Fruit fly (Drosophila melanogaster) whole organism, embryonic: ENCODE data around the gene gammaTub37C.

Experiments
- CG11093 ChIP-seq: fragments of 200-800 bp; sonication (Bioruptor generic); IDR thresholded peaks from 3 replicates; pipeline ENCODE4 v1.3.6; 2022; ENCODE audit warnings: missing biosample characterization, missing genetic modification characterization
- CG11504 ChIP-seq: fragments of 200-800 bp; sonication (Bioruptor generic); optimal IDR thresholded peaks from 3 replicates; lab custom pipeline; 2019; ENCODE audit warnings: missing biosample characterization, mild to moderate bottlenecking, missing genetic modification characterization, moderate library complexity
- CG11560 ChIP-seq: fragments of 200-800 bp; sonication (Bioruptor generic); IDR thresholded peaks from 3 replicates; pipeline ENCODE4 v1.3.6; 2022; ENCODE audit warnings: missing biosample characterization, missing genetic modification characterization
- CG12391 ChIP-seq: fragments of 200-800 bp; sonication (Bioruptor generic); optimal IDR thresholded peaks from 3 replicates; lab custom pipeline; 2018; ENCODE audit warnings: missing biosample characterization, mild to moderate bottlenecking, missing genetic modification characterization, moderate library complexity
- CG14050 ChIP-seq: fragments of 200-800 bp; sonication (Bioruptor generic); IDR thresholded peaks from 3 replicates; pipeline ENCODE4 v1.3.6; 2022; ENCODE audit warnings: missing biosample characterization, missing genetic modification characterization
- CG14441 ChIP-seq: fragments of 200-800 bp; sonication (Bioruptor generic); IDR thresholded peaks from 2 replicates; pipeline ENCODE4 v1.3.6; 2022; ENCODE audit warnings: missing biosample characterization, missing genetic modification characterization
- CG15269 ChIP-seq: fragments of 200-800 bp; sonication (Bioruptor generic); optimal IDR thresholded peaks from 2 replicates; lab custom pipeline; 2018; ENCODE audit warnings: missing biosample characterization, mild to moderate bottlenecking, missing genetic modification characterization, moderate library complexity
- CG16863 ChIP-seq: fragments of 200-800 bp; sonication (Bioruptor generic); optimal IDR thresholded peaks from 3 replicates; lab custom pipeline; 2016; ENCODE audit warnings: missing biosample characterization, missing genetic modification characterization
- CG2889 ChIP-seq: fragments of 200-800 bp; sonication (Bioruptor generic); IDR thresholded peaks from 3 replicates; pipeline ENCODE4 v1.3.6; 2022; ENCODE audit warnings: missing biosample characterization, missing genetic modification characterization
- CG3281 ChIP-seq: fragments of 200-800 bp; sonication (Bioruptor generic); optimal IDR thresholded peaks from 3 replicates; lab custom pipeline; 2017; ENCODE audit warnings: missing biosample characterization, mild to moderate bottlenecking, missing genetic modification characterization
- CG4404 ChIP-seq: fragments of 200-800 bp; sonication (Bioruptor generic); IDR thresholded peaks from 2 replicates; pipeline ENCODE4 v1.3.6; 2022; ENCODE audit warnings: missing biosample characterization, missing genetic modification characterization
- CG8290 ChIP-seq, 3 experiments: fragments of 200-800 bp; sonication (Bioruptor generic); optimal IDR thresholded peaks; 2 replicates each; lab custom pipeline; 2016 to 2019; ENCODE audit warnings: missing biosample characterization in 3 of 3, missing genetic modification characterization in 3 of 3, mild to moderate bottlenecking in 2 of 3, moderate library complexity in 1 of 3
- D ChIP-seq, 2 experiments: fragments of 200-800 bp in 1 of 2; fragments of >200 bp in 1 of 2; sonication (Bioruptor generic) in 1 of 2; optimal IDR thresholded peaks; 2 replicates in 1 of 2; 3 replicates in 1 of 2; lab custom pipeline; 2017; ENCODE audit warnings: mild to moderate bottlenecking in 1 of 2, missing biosample characterization in 1 of 2, missing genetic modification characterization in 1 of 2, missing genetic modification reagents in 1 of 2
- D19B ChIP-seq: fragments of 200-800 bp; sonication (Bioruptor generic); optimal IDR thresholded peaks from 2 replicates; lab custom pipeline; 2017; ENCODE audit warnings: missing biosample characterization, mild to moderate bottlenecking, missing genetic modification characterization
- Dek ChIP-seq: fragments of 200-800 bp; sonication (Bioruptor generic); optimal IDR thresholded peaks from 3 replicates; lab custom pipeline; 2019; ENCODE audit warnings: missing biosample characterization, mild to moderate bottlenecking, missing genetic modification characterization, moderate library complexity
- ERR ChIP-seq: fragments of 200-800 bp; sonication (Bioruptor generic); optimal IDR thresholded peaks from 2 replicates; lab custom pipeline; 2016; ENCODE audit warnings: missing biosample characterization, missing genetic modification characterization
- HLH3B ChIP-seq: fragments of 200-800 bp; sonication (Bioruptor generic); IDR thresholded peaks from 2 replicates; pipeline ENCODE4 v1.3.6; 2022; ENCODE audit warnings: missing biosample characterization, missing genetic modification characterization
- Hr3 ChIP-seq: fragments of 200-800 bp; sonication (Bioruptor generic); optimal IDR thresholded peaks from 3 replicates; lab custom pipeline; 2016; ENCODE audit warnings: missing biosample characterization, missing genetic modification characterization
- Hr51 ChIP-seq, 2 experiments: fragments of 200-800 bp; sonication (Bioruptor generic); optimal IDR thresholded peaks; 2 replicates in 1 of 2; 3 replicates in 1 of 2; lab custom pipeline; 2016 to 2018; ENCODE audit warnings: missing biosample characterization in 2 of 2, missing genetic modification characterization in 2 of 2, mild to moderate bottlenecking in 1 of 2, moderate library complexity in 1 of 2
- Kr ChIP-seq: fragments of 200-800 bp; sonication (Bioruptor generic); optimal IDR thresholded peaks from 2 replicates; lab custom pipeline; 2017; ENCODE audit warnings: missing biosample characterization, mild to moderate bottlenecking, missing genetic modification characterization
- MBD-R2 ChIP-seq: fragments of 200-800 bp; sonication (Bioruptor generic); IDR thresholded peaks from 2 replicates; pipeline ENCODE4 v1.3.6; 2022; ENCODE audit warnings: missing biosample characterization, missing genetic modification characterization
- Max ChIP-seq: fragments of 200-800 bp; sonication (Bioruptor generic); optimal IDR thresholded peaks from 2 replicates; lab custom pipeline; 2016; ENCODE audit warnings: missing biosample characterization, mild to moderate bottlenecking, missing genetic modification characterization
- Med ChIP-seq: fragments of 200-800 bp; sonication (Bioruptor generic); peaks from one replicate; lab custom pipeline; 2016; ENCODE audit warnings: missing biosample characterization, missing genetic modification characterization, mild to moderate bottlenecking, inconsistent platforms, moderate library complexity
- Mrtf ChIP-seq: fragments of 200-800 bp; sonication (Bioruptor generic); IDR thresholded peaks from 3 replicates; pipeline ENCODE4 v1.3.6; 2022; ENCODE audit warnings: missing biosample characterization, missing genetic modification characterization
- Oli ChIP-seq: fragments of 200-800 bp; sonication (Bioruptor generic); optimal IDR thresholded peaks from 2 replicates; lab custom pipeline; 2018; ENCODE audit warnings: missing biosample characterization, mild to moderate bottlenecking, missing genetic modification characterization, moderate library complexity
- Ptx1 ChIP-seq: fragments of 200-800 bp; sonication (Bioruptor generic); IDR thresholded peaks from 2 replicates; pipeline ENCODE4 v1.3.6; 2022; ENCODE audit warnings: missing biosample characterization, missing genetic modification characterization
- Sox102F ChIP-seq: fragments of 200-800 bp; sonication (Bioruptor generic); optimal IDR thresholded peaks from 2 replicates; lab custom pipeline; 2018; ENCODE audit warnings: missing biosample characterization, mild to moderate bottlenecking, missing genetic modification characterization, moderate library complexity
- bcd ChIP-seq: fragments of 200-800 bp; sonication (Bioruptor generic); optimal IDR thresholded peaks from 2 replicates; lab custom pipeline; 2017; ENCODE audit warnings: missing biosample characterization, mild to moderate bottlenecking, missing genetic modification characterization
- btn ChIP-seq: fragments of 200-800 bp; sonication (Bioruptor generic); optimal IDR thresholded peaks from 2 replicates; lab custom pipeline; 2016; ENCODE audit warnings: missing biosample characterization, missing genetic modification characterization
- dmrt99B ChIP-seq: fragments of 200-800 bp; sonication (Bioruptor generic); optimal IDR thresholded peaks from 2 replicates; lab custom pipeline; 2018; ENCODE audit warnings: missing biosample characterization, mild to moderate bottlenecking, missing genetic modification characterization, moderate library complexity
- fd64A ChIP-seq: fragments of 200-800 bp; sonication (Bioruptor generic); optimal IDR thresholded peaks from 3 replicates; lab custom pipeline; 2018; ENCODE audit warnings: missing biosample characterization, mild to moderate bottlenecking, missing genetic modification characterization
- gem ChIP-seq: fragments of 200-800 bp; sonication (Bioruptor generic); optimal IDR thresholded peaks from 2 replicates; lab custom pipeline; 2019; ENCODE audit warnings: missing biosample characterization, mild to moderate bottlenecking, missing genetic modification characterization, moderate library complexity
- grau ChIP-seq: fragments of 200-800 bp; optimal IDR thresholded peaks from 3 replicates; lab custom pipeline; 2019; ENCODE audit warnings: missing biosample characterization, mild to moderate bottlenecking, missing genetic modification characterization, moderate library complexity
- gro ChIP-seq: fragments of 200-800 bp; sonication (Bioruptor generic); optimal IDR thresholded peaks from 2 replicates; lab custom pipeline; 2016; ENCODE audit warnings: missing biosample characterization, missing genetic modification characterization
- h ChIP-seq: fragments of >200 bp; optimal IDR thresholded peaks from 2 replicates; lab custom pipeline; 2017
- lab ChIP-seq: fragments of 200-800 bp; sonication (Bioruptor generic); optimal IDR thresholded peaks from 3 replicates; lab custom pipeline; 2017; ENCODE audit warnings: missing biosample characterization, missing genetic modification characterization, mild to moderate bottlenecking, moderate library complexity, missing genetic modification reagents
- lilli ChIP-seq: fragments of 200-800 bp; sonication (Bioruptor generic); optimal IDR thresholded peaks from 3 replicates; lab custom pipeline; 2016; ENCODE audit warnings: missing biosample characterization, missing genetic modification characterization
- pan ChIP-seq, 4 experiments: fragments of >200 bp in 3 of 4; fragments of 200-800 bp in 1 of 4; sonication (Bioruptor generic) in 1 of 4; optimal IDR thresholded peaks in 3 of 4; IDR thresholded peaks in 1 of 4; 2 replicates each; pipeline versions ENCODE4 v1.3.6 to Lab custom; 2017 to 2022; ENCODE audit warnings: missing biosample characterization in 2 of 4, missing genetic modification characterization in 2 of 4, mixed read lengths in 1 of 4
- pho ChIP-seq: fragments of 200-800 bp; sonication (Bioruptor generic); optimal IDR thresholded peaks from 2 replicates; lab custom pipeline; 2016; ENCODE audit warnings: missing biosample characterization, missing genetic modification characterization
- prd ChIP-seq, 3 experiments: fragments of >200 bp in 2 of 3; fragments of 200-800 bp in 1 of 3; sonication (Bioruptor generic) in 1 of 3; optimal IDR thresholded peaks in 2 of 3; IDR thresholded peaks in 1 of 3; 2 replicates in 2 of 3; 3 replicates in 1 of 3; pipeline versions ENCODE4 v1.3.6 to Lab custom; 2017 to 2022; ENCODE audit warnings: missing biosample characterization in 1 of 3, missing genetic modification characterization in 1 of 3
- row ChIP-seq: fragments of 200-800 bp; sonication (Bioruptor generic); IDR thresholded peaks from 3 replicates; pipeline ENCODE4 v1.3.6; 2022; ENCODE audit warnings: missing biosample characterization, missing genetic modification characterization
- seq ChIP-seq: fragments of 200-800 bp; sonication (Bioruptor generic); IDR thresholded peaks from 2 replicates; pipeline ENCODE4 v1.3.6; 2022; ENCODE audit warnings: missing biosample characterization, missing genetic modification characterization
- slbo ChIP-seq: fragments of 200-800 bp; sonication (Bioruptor generic); IDR thresholded peaks from 2 replicates; pipeline ENCODE4 v1.3.6; 2022; ENCODE audit warnings: missing biosample characterization, missing genetic modification characterization
- sug ChIP-seq: fragments of 200-800 bp; optimal IDR thresholded peaks from 2 replicates; lab custom pipeline; 2019; ENCODE audit warnings: missing biosample characterization, mild to moderate bottlenecking, missing genetic modification characterization, moderate library complexity
- tx ChIP-seq: fragments of 200-800 bp; sonication (Bioruptor generic); optimal IDR thresholded peaks from 2 replicates; lab custom pipeline; 2016; ENCODE audit warnings: missing biosample characterization, missing genetic modification characterization
- zfh2 ChIP-seq: fragments of 200-800 bp; sonication (Bioruptor generic); optimal IDR thresholded peaks from 2 replicates; lab custom pipeline; 2016; ENCODE audit warnings: missing biosample characterization, missing genetic modification characterization

gammaTub37C gene

DNA sequence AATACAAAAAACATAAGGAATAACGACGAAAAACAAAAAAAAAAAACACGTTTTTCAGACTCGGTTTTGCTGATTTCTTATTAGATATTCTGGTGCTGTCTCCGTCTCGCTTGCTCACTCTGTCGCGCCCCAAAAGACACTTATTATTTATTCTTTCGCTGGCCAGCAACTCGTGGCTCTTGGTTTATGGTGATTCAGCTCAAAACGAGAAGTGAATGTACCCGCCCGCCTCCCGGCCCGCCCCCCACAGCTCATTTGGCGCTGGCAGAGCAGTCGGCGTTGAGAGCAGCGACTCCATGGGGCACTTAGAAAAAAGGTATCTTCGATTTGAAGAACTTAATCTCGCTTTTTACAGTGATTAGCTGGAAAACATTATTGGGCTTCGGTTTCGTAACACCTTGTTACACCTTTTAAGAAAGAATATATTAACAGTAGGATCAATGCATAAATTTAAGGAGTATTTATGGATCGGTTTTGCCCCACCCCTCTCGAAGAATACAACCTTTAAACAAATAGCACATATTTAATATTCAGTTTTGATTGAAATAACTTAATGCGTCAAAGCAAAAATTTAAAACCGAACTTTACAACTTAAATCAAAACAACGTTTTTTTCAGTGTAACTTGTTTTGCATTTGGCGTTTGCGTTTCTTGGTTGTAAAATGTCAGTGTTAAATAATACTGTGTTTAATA lies 43.9 kb downstream of the gammaTub37C start (continued):
- TF ChIP-seq pan (optimal IDR thresholded peaks at IDR 0.05; lab: Kevin White, UChicago), result no peak
- peak in 1 of 2 experiments; percentile 44 for TF ChIP-seq pan (GFP tag; optimal IDR thresholded peaks at IDR 0.05 in 1 of 2, IDR thresholded peaks at IDR 0.05 in 1 of 2)
- TF ChIP-seq sug (tag; lab: Kevin White, UChicago), result peak; percentile 67
- peak; percentile 58 for TF ChIP-seq Sox102F (GFP tag; lab: Kevin White, UChicago)
- peak; percentile 84 for TF ChIP-seq Oli (tag; lab: Kevin White, UChicago)

DNA sequence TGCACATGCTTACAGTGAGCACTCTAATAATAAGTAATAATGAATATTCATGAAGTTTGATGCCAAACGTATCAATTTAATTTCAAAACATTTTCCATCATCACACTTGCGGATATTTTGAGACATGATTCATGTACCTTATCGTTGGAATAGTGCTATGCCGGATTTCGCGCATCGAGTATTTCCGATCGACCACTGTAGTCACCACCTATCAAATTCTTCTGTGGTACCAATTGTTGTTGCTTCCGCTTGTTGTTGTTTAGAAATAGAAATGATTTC lies 44.6 kb downstream of the gammaTub37C start:
- peak; percentile 1 for TF ChIP-seq Oli (tag; lab: Kevin White, UChicago)
- TF ChIP-seq Max (GFP tag; lab: Kevin White, UChicago), result peak; percentile 27
- TF ChIP-seq D (optimal IDR thresholded peaks at IDR 0.05; lab: Kevin White, UChicago), result no peak
- TF ChIP-seq D (GFP tag; optimal IDR thresholded peaks at IDR 0.05; lab: Kevin White, UChicago), result no peak
- peak; percentile 90 for TF ChIP-seq grau (tag; lab: Kevin White, UChicago)
- peak in 1 of 2 experiments; percentile 14 for TF ChIP-seq Hr51 (GFP tag; optimal IDR thresholded peaks at IDR 0.05; lab: Kevin White, UChicago)
- peak; percentile 59 for TF ChIP-seq lab (GFP tag; lab: Kevin White, UChicago)
- peak; percentile 60 for TF ChIP-seq seq
- TF ChIP-seq CG11093 (GFP tag; lab: Robert Waterston, UW), result 0 out of 3 replicates have a peak, but pooled peaks have one; percentile 22
- TF ChIP-seq bcd (GFP tag; lab: Kevin White, UChicago), result peak; percentile 26
- TF ChIP-seq CG11504 (tag; lab: Kevin White, UChicago), result peak; percentile 57
- peak; percentile 49; the same call in 1 of the 2 replicates for TF ChIP-seq Ptx1 (GFP tag; lab: Robert Waterston, UW)
- TF ChIP-seq fd64A (GFP tag; lab: Kevin White, UChicago), result no peak
- peak; percentile 39 for TF ChIP-seq pho (GFP tag; lab: Kevin White, UChicago)
- no peak for TF ChIP-seq btn (GFP tag; lab: Kevin White, UChicago)
- TF ChIP-seq slbo (GFP tag; lab: Robert Waterston, UW), result peak; percentile 72
- peak; percentile 54 for TF ChIP-seq CG4404 (GFP tag; lab: Robert Waterston, UW)
- TF ChIP-seq tx (GFP tag; lab: Kevin White, UChicago), result peak; percentile 1
- TF ChIP-seq CG8290 (GFP tag; optimal IDR thresholded peaks at IDR 0.05; lab: Kevin White, UChicago), result no peak
- TF ChIP-seq CG8290 (tag; optimal IDR thresholded peaks at IDR 0.05; lab: Kevin White, UChicago), result peak in 1 of 2 experiments; percentile 76
- peak; percentile 60 for TF ChIP-seq CG3281 (GFP tag; lab: Kevin White, UChicago)
- TF ChIP-seq h, result no peak
- TF ChIP-seq Mrtf, result 0 out of 3 replicates have a peak, but pooled peaks have one; percentile 49
- peak; percentile 19 for TF ChIP-seq dmrt99B (tag; lab: Kevin White, UChicago)
- TF ChIP-seq CG2889, result no peak
- no peak for TF ChIP-seq Kr (GFP tag; lab: Kevin White, UChicago)
- peak; percentile 33; the same call in 1 of the 2 replicates for TF ChIP-seq MBD-R2 (GFP tag; lab: Robert Waterston, UW)
- TF ChIP-seq CG15269, result peak; percentile 1
- TF ChIP-seq gro (GFP tag; lab: Kevin White, UChicago), result peak; percentile 53
- TF ChIP-seq Dek (tag; lab: Kevin White, UChicago), result peak; percentile 9
- no peak for TF ChIP-seq CG14050
- peak; percentile 61 for TF ChIP-seq zfh2
- TF ChIP-seq ERR (GFP tag; lab: Kevin White, UChicago), result peak; percentile 5
- peak; percentile 91 for TF ChIP-seq Med
- TF ChIP-seq HLH3B (GFP tag; lab: Robert Waterston, UW), result no peak
- TF ChIP-seq CG14441 (GFP tag; lab: Robert Waterston, UW), result no peak; the same call in 1 of the 2 replicates
- peak; percentile 10 for TF ChIP-seq CG12391 (tag; lab: Kevin White, UChicago)
- TF ChIP-seq D19B (GFP tag; lab: Kevin White, UChicago), result peak; percentile 19
- TF ChIP-seq CG11560 (tag; lab: Robert Waterston, UW), result peak; percentile 52; the same call in 1 of the 3 replicates
- TF ChIP-seq CG16863 (GFP tag; lab: Kevin White, UChicago), result no peak
- TF ChIP-seq row (GFP tag; lab: Robert Waterston, UW), result peak; percentile 66
- peak; percentile 54 for TF ChIP-seq gem (tag; lab: Kevin White, UChicago)
- TF ChIP-seq lilli (GFP tag; lab: Kevin White, UChicago), result peak; percentile 62
- TF ChIP-seq Hr3 (GFP tag; lab: Kevin White, UChicago), result peak; percentile 2
- TF ChIP-seq prd (optimal IDR thresholded peaks at IDR 0.05; lab: Kevin White, UChicago), result no peak
- peak; percentile 42; the same call in 2 of the 3 replicates for TF ChIP-seq prd (GFP tag; IDR thresholded peaks at IDR 0.05; lab: Robert Waterston, UW)
